Fruit fly (Drosophila melanogaster) whole organism, embryonic: ENCODE results near the gene CG42751.

Source experiments
- Awh ChIP-seq: fragments of 200-800 bp; sonication (Bioruptor generic); IDR thresholded peaks from 2 replicates; pipeline ENCODE4, ENCODE4 v1.3.6; 2022; ENCODE audit warnings: missing biosample characterization, missing genetic modification characterization
- CG11398 ChIP-seq: fragments of 200-800 bp; sonication (Bioruptor generic); optimal IDR thresholded peaks from 2 replicates; lab custom pipeline; 2016; ENCODE audit warnings: missing biosample characterization, missing genetic modification characterization
- CG12155 ChIP-seq: fragments of 200-800 bp; sonication (Bioruptor generic); optimal IDR thresholded peaks from 3 replicates; lab custom pipeline; 2016; ENCODE audit warnings: missing biosample characterization, missing genetic modification characterization
- CG12744 ChIP-seq: fragments of 200-800 bp; sonication (Bioruptor generic); optimal IDR thresholded peaks from 2 replicates; lab custom pipeline; 2016; ENCODE audit warnings: missing biosample characterization, missing genetic modification characterization
- CG17385 ChIP-seq: fragments of 200-800 bp; sonication (Bioruptor generic); optimal IDR thresholded peaks from 3 replicates; lab custom pipeline; 2018; ENCODE audit warnings: missing biosample characterization, mild to moderate bottlenecking, missing genetic modification characterization
- CG18599 ChIP-seq: fragments of 200-800 bp; sonication (Bioruptor generic); optimal IDR thresholded peaks from 3 replicates; lab custom pipeline; 2017; ENCODE audit warnings: missing biosample characterization, missing genetic modification characterization, mild to moderate bottlenecking, moderate library complexity, missing genetic modification reagents
- CG2116 ChIP-seq: fragments of 200-800 bp; sonication (Bioruptor generic); optimal IDR thresholded peaks from 3 replicates; lab custom pipeline; 2018; ENCODE audit warnings: missing biosample characterization, mild to moderate bottlenecking, missing genetic modification characterization
- CG2712 ChIP-seq: fragments of 200-800 bp; optimal IDR thresholded peaks from 3 replicates; lab custom pipeline; 2019; ENCODE audit warnings: missing biosample characterization, mild to moderate bottlenecking, missing genetic modification characterization, moderate library complexity
- CG31365 ChIP-seq: fragments of 200-800 bp; sonication (Bioruptor generic); optimal IDR thresholded peaks from 2 replicates; lab custom pipeline; 2018; ENCODE audit warnings: missing biosample characterization, mild to moderate bottlenecking, missing genetic modification characterization
- CG3163 ChIP-seq: fragments of 200-800 bp; sonication (Bioruptor generic); optimal IDR thresholded peaks from 3 replicates; lab custom pipeline; 2016; ENCODE audit warnings: missing biosample characterization, missing genetic modification characterization
- CG32532 ChIP-seq: fragments of 200-800 bp; sonication (Bioruptor generic); IDR thresholded peaks from 2 replicates; pipeline ENCODE4 v1.3.6; 2022; ENCODE audit warnings: missing biosample characterization, missing genetic modification characterization
- CG32767 ChIP-seq: fragments of 200-800 bp; sonication (Bioruptor generic); IDR thresholded peaks from 2 replicates; pipeline ENCODE4 v1.3.6; 2022; ENCODE audit warnings: missing biosample characterization, missing genetic modification characterization
- CG34376 ChIP-seq: fragments of 200-800 bp; sonication (Bioruptor generic); optimal IDR thresholded peaks from 2 replicates; lab custom pipeline; 2018; ENCODE audit warnings: missing biosample characterization, mild to moderate bottlenecking, missing genetic modification characterization
- CG34422 ChIP-seq: fragments of 200-800 bp; sonication (Bioruptor generic); IDR thresholded peaks from 3 replicates; pipeline ENCODE4 v1.3.6; 2022; ENCODE audit warnings: missing biosample characterization, missing genetic modification characterization
- CG6175 ChIP-seq: fragments of 200-800 bp; sonication (Bioruptor generic); IDR thresholded peaks from 3 replicates; pipeline ENCODE4 v1.3.6; 2022; ENCODE audit warnings: missing biosample characterization, missing genetic modification characterization
- CG6254 ChIP-seq: fragments of 200-800 bp; sonication (Bioruptor generic); optimal IDR thresholded peaks from 3 replicates; lab custom pipeline; 2017; ENCODE audit warnings: mild to moderate bottlenecking, missing biosample characterization, missing genetic modification reagents, missing genetic modification characterization
- CG6689 ChIP-seq: fragments of 200-800 bp; sonication (Bioruptor generic); IDR thresholded peaks from 2 replicates; pipeline ENCODE4 v1.3.6; 2022; ENCODE audit warnings: missing biosample characterization, missing genetic modification characterization
- CG8089 ChIP-seq: fragments of 200-800 bp; sonication (Bioruptor generic); optimal IDR thresholded peaks from 3 replicates; lab custom pipeline; 2016; ENCODE audit warnings: missing biosample characterization, missing genetic modification characterization
- Deaf1 ChIP-seq: fragments of 200-800 bp; optimal IDR thresholded peaks from 3 replicates; lab custom pipeline; 2019; ENCODE audit warnings: missing biosample characterization, mild to moderate bottlenecking, missing genetic modification characterization, moderate library complexity
- E2f2 ChIP-seq: fragments of 200-800 bp; sonication (Bioruptor generic); IDR thresholded peaks from 2 replicates; pipeline ENCODE4 v1.3.6; 2022; ENCODE audit warnings: missing biosample characterization, missing genetic modification characterization
- Fer1 ChIP-seq: fragments of 200-800 bp; sonication (Bioruptor generic); optimal IDR thresholded peaks from 2 replicates; lab custom pipeline; 2017; ENCODE audit warnings: missing biosample characterization, mild to moderate bottlenecking, missing genetic modification characterization
- Hey ChIP-seq: fragments of 200-800 bp; sonication (Bioruptor generic); optimal IDR thresholded peaks from 3 replicates; lab custom pipeline; 2018; ENCODE audit warnings: missing biosample characterization, mild to moderate bottlenecking, missing genetic modification characterization
- Med ChIP-seq: fragments of 200-800 bp; sonication (Bioruptor generic); peaks from one replicate; lab custom pipeline; 2016; ENCODE audit warnings: missing biosample characterization, missing genetic modification characterization, mild to moderate bottlenecking, inconsistent platforms, moderate library complexity
- Pdp1 ChIP-seq, 2 experiments: fragments of 200-800 bp; sonication (Bioruptor generic); optimal IDR thresholded peaks; 3 replicates each; lab custom pipeline; 2016; ENCODE audit warnings: missing biosample characterization in 2 of 2, missing genetic modification characterization in 2 of 2, mild to moderate bottlenecking in 1 of 2, moderate library complexity in 1 of 2
- Rfx ChIP-seq: fragments of 200-800 bp; sonication (Bioruptor generic); IDR thresholded peaks from 2 replicates; pipeline ENCODE4 v1.3.6; 2022; ENCODE audit warnings: missing biosample characterization, missing genetic modification characterization
- Sin3A ChIP-seq: fragments of >200 bp; optimal IDR thresholded peaks from 2 replicates; lab custom pipeline; 2018
- Stat92E ChIP-seq, 3 experiments: fragments of >200 bp in 2 of 3; fragments of 200-800 bp in 1 of 3; sonication (Bioruptor generic) in 1 of 3; optimal IDR thresholded peaks; 2 replicates each; lab custom pipeline; 2017 to 2019; ENCODE audit warnings: missing biosample characterization in 3 of 3, missing genetic modification characterization in 3 of 3, mild to moderate bottlenecking in 1 of 3, moderate library complexity in 1 of 3
- Trl ChIP-seq, 3 experiments: fragments of >200 bp in 2 of 3; fragments of 200-800 bp in 1 of 3; sonication (Bioruptor generic) in 1 of 3; optimal IDR thresholded peaks; 2 replicates in 1 of 3; 3 replicates in 2 of 3; lab custom pipeline; 2016 to 2017; ENCODE audit warnings: missing biosample characterization in 1 of 3, missing genetic modification characterization in 1 of 3
- YL-1 ChIP-seq: fragments of 200-800 bp; sonication (Bioruptor generic); optimal IDR thresholded peaks from 3 replicates; lab custom pipeline; 2017; ENCODE audit warnings: missing biosample characterization, mild to moderate bottlenecking, missing genetic modification characterization
- abd-A ChIP-seq: fragments of 200-800 bp; sonication (Bioruptor generic); optimal IDR thresholded peaks from 3 replicates; lab custom pipeline; 2019; ENCODE audit warnings: missing biosample characterization, mild to moderate bottlenecking, missing genetic modification characterization, moderate library complexity
- bsh ChIP-seq, 2 experiments: fragments of 200-800 bp; sonication (Bioruptor generic); optimal IDR thresholded peaks; 2 replicates each; lab custom pipeline; 2017 to 2018; ENCODE audit warnings: mild to moderate bottlenecking in 2 of 2, missing biosample characterization in 2 of 2, missing genetic modification characterization in 2 of 2, moderate library complexity in 1 of 2
- cg ChIP-seq: fragments of 200-800 bp; sonication (Bioruptor generic); optimal IDR thresholded peaks from 3 replicates; lab custom pipeline; 2019; ENCODE audit warnings: missing biosample characterization, mild to moderate bottlenecking, missing genetic modification characterization, moderate library complexity
- corto ChIP-seq: fragments of 200-800 bp; sonication (Bioruptor generic); optimal IDR thresholded peaks from 2 replicates; lab custom pipeline; 2016; ENCODE audit warnings: missing biosample characterization, mild to moderate bottlenecking, missing genetic modification characterization, moderate library complexity
- crol ChIP-seq: fragments of 200-800 bp; sonication (Bioruptor generic); IDR thresholded peaks from 2 replicates; pipeline ENCODE4 v1.3.6; 2022; ENCODE audit warnings: missing biosample characterization, missing genetic modification characterization
- hth ChIP-seq: fragments of >200 bp; optimal IDR thresholded peaks from 2 replicates; lab custom pipeline; 2017; ENCODE audit warnings: inconsistent platforms
- insv ChIP-seq, 2 experiments: fragments of 200-800 bp; sonication (Bioruptor generic); optimal IDR thresholded peaks; 3 replicates each; lab custom pipeline; 2016 to 2018; ENCODE audit warnings: missing biosample characterization in 2 of 2, missing genetic modification characterization in 2 of 2
- kah ChIP-seq: fragments of 200-800 bp; sonication (Bioruptor generic); optimal IDR thresholded peaks from 2 replicates; lab custom pipeline; 2018; ENCODE audit warnings: missing biosample characterization, mild to moderate bottlenecking, missing genetic modification characterization
- lilli ChIP-seq: fragments of 200-800 bp; sonication (Bioruptor generic); optimal IDR thresholded peaks from 3 replicates; lab custom pipeline; 2016; ENCODE audit warnings: missing biosample characterization, missing genetic modification characterization
- nerfin-1 ChIP-seq: fragments of 200-800 bp; sonication (Bioruptor generic); optimal IDR thresholded peaks from 3 replicates; lab custom pipeline; 2019; ENCODE audit warnings: missing biosample characterization, mild to moderate bottlenecking, missing genetic modification characterization, moderate library complexity
- pros ChIP-seq: fragments of 200-800 bp; sonication (Bioruptor generic); optimal IDR thresholded peaks from 3 replicates; lab custom pipeline; 2019; ENCODE audit warnings: missing biosample characterization, mild to moderate bottlenecking, missing genetic modification characterization, moderate library complexity
- psq ChIP-seq: fragments of 200-800 bp; sonication (Bioruptor generic); optimal IDR thresholded peaks from 2 replicates; lab custom pipeline; 2017; ENCODE audit warnings: missing biosample characterization, missing genetic modification characterization
- scrt ChIP-seq: fragments of 200-800 bp; sonication (Bioruptor generic); optimal IDR thresholded peaks from 2 replicates; lab custom pipeline; 2018; ENCODE audit warnings: missing biosample characterization, mild to moderate bottlenecking, missing genetic modification characterization, moderate library complexity
- sens ChIP-seq: fragments of 200-800 bp; sonication (Bioruptor generic); peaks from one replicate; lab custom pipeline; 2016; ENCODE audit warnings: missing biosample characterization, missing genetic modification characterization
- slbo ChIP-seq: fragments of 200-800 bp; sonication (Bioruptor generic); IDR thresholded peaks from 2 replicates; pipeline ENCODE4 v1.3.6; 2022; ENCODE audit warnings: missing biosample characterization, missing genetic modification characterization
- sna ChIP-seq: fragments of 200-800 bp; sonication (Bioruptor generic); IDR thresholded peaks from 2 replicates; pipeline ENCODE4 v1.3.6; 2022; ENCODE audit warnings: missing biosample characterization, missing genetic modification characterization; ENCODE audit not compliant: partially characterized antibody
- unc-4 ChIP-seq: fragments of 200-800 bp; sonication (Bioruptor generic); IDR thresholded peaks from 2 replicates; pipeline ENCODE4 v1.3.6; 2022; ENCODE audit warnings: missing biosample characterization, missing genetic modification characterization; ENCODE audit not compliant: partially characterized antibody

The CG42751 gene

DNA sequence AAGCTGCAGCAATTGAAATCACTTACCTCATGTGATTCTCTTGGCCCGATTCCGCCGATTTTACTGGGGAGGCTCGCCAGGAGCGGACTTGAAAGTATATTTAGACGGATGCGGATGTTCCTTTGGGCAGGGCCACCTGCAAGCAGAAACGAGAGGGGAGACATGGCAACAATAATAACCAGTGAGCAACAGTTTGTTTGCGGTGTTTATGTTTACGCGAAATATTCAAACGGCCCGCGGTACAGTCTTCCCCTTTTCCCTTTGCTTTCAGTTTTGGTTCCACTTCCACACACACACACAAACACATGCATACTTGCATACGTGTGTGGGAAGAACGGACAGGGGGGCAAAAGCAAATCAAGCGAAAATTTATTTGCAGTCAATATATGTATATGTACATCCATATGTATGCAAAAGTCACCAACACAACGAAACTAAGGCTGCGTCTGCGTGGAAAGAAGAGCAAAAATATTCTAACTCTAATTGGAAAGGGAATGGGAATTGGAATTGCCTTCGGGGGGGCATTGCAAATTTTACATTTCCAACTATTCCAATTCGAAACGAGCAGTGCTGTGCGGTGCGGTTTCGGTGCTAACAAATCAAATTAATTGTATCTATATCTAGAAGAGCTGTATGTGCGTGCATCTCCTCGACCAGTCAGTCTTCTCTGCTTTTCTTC lies 47.1 kb upstream of the CG42751 start:
- TF ChIP-seq psq (GFP tag; lab: Kevin White, UChicago) (no peak), Hey (tag; lab: Kevin White, UChicago) (no peak), Med (GFP tag; lab: Kevin White, UChicago) (peak; percentile 64), cg (peak; percentile 68), hth (lab: Kevin White, UChicago) (no peak), scrt (peak; percentile 94), YL-1 (GFP tag; lab: Kevin White, UChicago) (peak; percentile 38), CG6689 (no peak), crol (GFP tag; lab: Robert Waterston, UW) (peak; percentile 62), CG3163 (GFP tag; lab: Kevin White, UChicago) (no peak), CG34422 (0 out of 3 replicates have a peak, but pooled peaks have one; percentile 18), CG6254 (GFP tag; lab: Kevin White, UChicago) (peak; percentile 43), Awh (no peak), Rfx (GFP tag; lab: Robert Waterston, UW) (0 out of 2 replicates have a peak, but pooled peaks have one; percentile 20), slbo (GFP tag; lab: Robert Waterston, UW) (no peak), insv (GFP tag; optimal IDR thresholded peaks at IDR 0.05; lab: Kevin White, UChicago) (peak; percentile 41 to 91), sens (GFP tag; lab: Kevin White, UChicago) (peak; percentile 13), CG8089 (no peak), Stat92E (GFP tag; optimal IDR thresholded peaks at IDR 0.05; lab: Kevin White, UChicago) (peak in 1 of 3 experiments; percentile 9), kah (GFP tag; lab: Kevin White, UChicago) (peak; percentile 40), E2f2 (0 out of 2 replicates have a peak, but pooled peaks have one; percentile 11), pros (GFP tag; lab: Kevin White, UChicago) (peak; percentile 13), nerfin-1 (tag; lab: Kevin White, UChicago) (peak; percentile 30), CG32767 (GFP tag; lab: Robert Waterston, UW) (0 out of 2 replicates have a peak, but pooled peaks have one; percentile 21)
- TF ChIP-seq, all 482 proteins: peak for 16

DNA sequence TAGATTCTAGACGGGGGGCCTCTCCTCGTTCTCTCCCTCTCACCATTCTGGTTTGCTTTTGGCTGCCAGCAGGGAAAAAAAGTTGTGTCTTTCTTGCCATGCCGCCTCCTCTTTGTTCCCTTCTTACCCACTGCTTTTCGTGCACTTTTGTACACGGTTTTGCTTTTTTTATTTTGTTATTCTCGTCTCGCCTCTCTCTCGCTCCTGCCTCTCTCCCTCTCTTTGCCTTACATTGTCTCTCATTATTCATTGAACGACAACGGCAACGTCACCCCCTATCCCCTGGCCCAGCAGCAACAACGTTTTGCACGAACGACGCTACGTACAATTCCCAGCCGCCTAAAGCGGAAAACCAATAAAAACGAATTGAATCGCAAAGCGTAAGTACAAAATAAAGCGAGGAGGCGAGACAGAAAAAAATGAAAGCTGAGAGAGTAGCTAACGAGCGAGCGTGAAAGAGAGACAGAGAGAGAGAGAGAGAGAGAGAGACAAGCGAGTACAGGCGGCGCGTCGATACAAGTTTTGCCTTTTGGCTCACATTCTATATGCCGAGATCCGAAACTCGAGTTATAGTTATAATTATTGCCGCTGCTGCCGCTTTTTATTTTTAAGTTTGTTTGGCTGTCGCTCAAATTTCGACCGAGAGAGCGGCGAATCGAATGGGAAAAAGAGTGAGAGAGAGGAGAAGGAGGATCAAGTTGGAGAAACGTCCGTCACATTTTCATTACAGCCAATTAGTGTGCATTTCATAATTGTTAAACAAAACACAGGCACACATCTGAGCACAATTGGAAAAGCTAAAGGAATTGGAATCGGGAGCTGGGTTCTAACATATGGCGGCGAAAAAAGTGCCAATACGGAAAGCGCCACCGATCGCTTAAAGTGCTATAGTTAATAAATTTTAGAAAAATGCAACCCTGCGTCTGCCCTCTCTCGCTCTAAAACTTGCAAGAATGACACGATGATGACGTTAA lies 46.2 kb upstream of the CG42751 start:
- TF ChIP-seq bsh (GFP tag; optimal IDR thresholded peaks at IDR 0.05; lab: Kevin White, UChicago) (peak in 1 of 2 experiments; percentile 82), CG11398 (GFP tag; lab: Kevin White, UChicago) (no peak), CG34376 (GFP tag; lab: Kevin White, UChicago) (peak; percentile 23), sens (GFP tag; lab: Kevin White, UChicago) (peak; percentile 82), lilli (GFP tag; lab: Kevin White, UChicago) (no peak), corto (peak; percentile 20), CG32532 (peak; percentile 17; the same call in 1 of the 2 replicates), CG12155 (peak; percentile 15), Pdp1 (GFP tag; optimal IDR thresholded peaks at IDR 0.05; lab: Kevin White, UChicago) (peak in 1 of 2 experiments; percentile 18), abd-A (peak; percentile 99), Deaf1 (peak; percentile 93), Fer1 (GFP tag; lab: Kevin White, UChicago) (peak; percentile 46), CG18599 (GFP tag; lab: Kevin White, UChicago) (peak; percentile 21), sna (peak; percentile 32; the same call in 1 of the 2 replicates), CG17385 (GFP tag; lab: Kevin White, UChicago) (peak; percentile 35), CG12744 (GFP tag; lab: Kevin White, UChicago) (peak; percentile 13), Trl (optimal IDR thresholded peaks at IDR 0.05; lab: Kevin White, UChicago) (peak; percentile 88 to 99), Trl (GFP tag; optimal IDR thresholded peaks at IDR 0.05; lab: Kevin White, UChicago) (peak; percentile 65), CG2712 (tag; lab: Kevin White, UChicago) (peak; percentile 33), CG32767 (GFP tag; lab: Robert Waterston, UW) (no peak), Sin3A (no peak), CG2116 (peak; percentile 90), CG6175 (GFP tag; lab: Robert Waterston, UW) (0 out of 3 replicates have a peak, but pooled peaks have one; percentile 34), unc-4 (peak; percentile 48), CG31365 (tag; lab: Kevin White, UChicago) (no peak)
